Fruit fly (Drosophila melanogaster) whole organism, pupa: ENCODE data around the gene f-cup.

Source experiments
- CG13204 ChIP-seq: fragments of 200-800 bp; sonication (Bioruptor generic); optimal IDR thresholded peaks from 2 replicates; lab custom pipeline; 2018; ENCODE audit warnings: missing biosample characterization, mild to moderate bottlenecking, missing genetic modification characterization, moderate library complexity
- CG14655 ChIP-seq: fragments of 200-800 bp; sonication (Bioruptor generic); optimal IDR thresholded peaks from 3 replicates; lab custom pipeline; 2017; ENCODE audit warnings: mild to moderate bottlenecking, missing biosample characterization, missing genetic modification reagents, missing genetic modification characterization
- CG32121 ChIP-seq: fragments of 200-800 bp; sonication (Bioruptor generic); IDR thresholded peaks from 2 replicates; pipeline ENCODE4 v1.3.6; 2022; ENCODE audit warnings: missing biosample characterization, missing genetic modification characterization
- CG8301 ChIP-seq: fragments of 200-800 bp; sonication (Bioruptor generic); optimal IDR thresholded peaks from 2 replicates; lab custom pipeline; 2018; ENCODE audit warnings: missing biosample characterization, mild to moderate bottlenecking, missing genetic modification characterization
- CG9948 ChIP-seq: fragments of 200-800 bp; sonication (Bioruptor generic); optimal IDR thresholded peaks from 2 replicates; lab custom pipeline; 2018; ENCODE audit warnings: missing biosample characterization, mild to moderate bottlenecking, missing genetic modification characterization, moderate library complexity
- EcR ChIP-seq: fragments of 200-800 bp; sonication (Bioruptor generic); optimal IDR thresholded peaks from 3 replicates; lab custom pipeline; 2019; ENCODE audit warnings: missing biosample characterization, missing genetic modification characterization, mild to moderate bottlenecking, moderate library complexity, missing genetic modification reagents
- Ets98B ChIP-seq: fragments of 200-800 bp; sonication (Bioruptor generic); IDR thresholded peaks from 2 replicates; pipeline ENCODE4 v1.3.6; 2022; ENCODE audit warnings: missing biosample characterization, missing genetic modification characterization
- Pif1B ChIP-seq: fragments of 200-800 bp; sonication (Bioruptor generic); optimal IDR thresholded peaks from 3 replicates; lab custom pipeline; 2016; ENCODE audit warnings: missing biosample characterization, missing genetic modification characterization
- fd96Ca ChIP-seq: fragments of 200-800 bp; sonication (Bioruptor generic); IDR thresholded peaks from 3 replicates; pipeline ENCODE4 v1.3.6; 2022; ENCODE audit warnings: missing biosample characterization, missing genetic modification characterization
- rn ChIP-seq: fragments of 200-800 bp; sonication (Bioruptor generic); IDR thresholded peaks from 2 replicates; pipeline ENCODE4 v1.3.6; 2022; ENCODE audit warnings: missing biosample characterization, missing genetic modification characterization

DNA sequence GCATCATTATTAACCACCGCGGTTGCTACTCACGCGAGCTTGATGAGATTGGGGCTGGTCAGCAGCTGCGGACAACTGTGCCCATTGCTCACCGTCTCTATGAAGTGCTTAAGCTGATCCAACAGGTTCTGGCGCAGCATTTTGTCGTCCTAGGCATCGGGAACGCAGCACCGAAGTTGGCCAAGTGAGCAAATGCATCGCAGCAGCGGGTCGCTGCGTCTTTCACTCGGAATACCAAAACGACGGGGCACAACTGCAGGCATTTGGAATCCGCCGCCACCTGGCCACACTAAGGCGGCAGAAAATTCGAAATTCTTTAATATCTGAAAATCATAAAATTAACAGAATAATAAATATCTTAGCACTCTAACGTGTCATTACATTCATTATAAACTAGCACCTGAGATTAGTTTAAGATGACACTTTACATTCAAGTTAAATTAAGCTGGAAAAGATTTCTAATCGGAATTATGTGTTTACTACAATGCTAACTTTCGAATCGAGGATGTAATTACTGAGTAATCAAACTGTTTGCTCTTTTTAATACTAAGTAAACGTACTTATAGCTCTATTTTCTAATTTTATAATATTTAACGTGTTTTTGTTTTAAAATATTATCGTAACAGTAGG, 17.5 kb downstream of the f-cup start:
- TF ChIP-seq EcR (no peak), rn (no peak), Pif1B (GFP tag; lab: Kevin White, UChicago) (no peak), CG13204 (no peak), CG14655 (GFP tag; lab: Kevin White, UChicago) (no peak), fd96Ca (no peak), CG8301 (tag; lab: Kevin White, UChicago) (no peak), CG9948 (tag; lab: Kevin White, UChicago) (no peak), CG32121 (GFP tag; lab: Robert Waterston, UW) (no peak), Ets98B (GFP tag; lab: Robert Waterston, UW) (no peak)
